Worm (Caenorhabditis elegans) whole organism, L4/young adult: ENCODE results near the gene F49H12.2.

Experiments used
- W03F9.2 ChIP-seq: fragments of 150-350 bp; optimal IDR thresholded peaks from 2 replicates; lab custom pipeline; 2014; ENCODE audit warnings: missing biosample characterization, missing genetic modification characterization
- dao-5 ChIP-seq: sonication (generic microtip); optimal IDR thresholded peaks from 2 replicates; lab custom pipeline; 2016; ENCODE audit warnings: missing genotype, missing genetic modification characterization, moderate library complexity, missing compliant biosample characterization
- him-1 ChIP-seq: sonication (generic microtip); optimal IDR thresholded peaks from 2 replicates; lab custom pipeline; 2016; ENCODE audit warnings: missing genotype, missing genetic modification reagents, missing genetic modification characterization, missing compliant biosample characterization

DNA sequence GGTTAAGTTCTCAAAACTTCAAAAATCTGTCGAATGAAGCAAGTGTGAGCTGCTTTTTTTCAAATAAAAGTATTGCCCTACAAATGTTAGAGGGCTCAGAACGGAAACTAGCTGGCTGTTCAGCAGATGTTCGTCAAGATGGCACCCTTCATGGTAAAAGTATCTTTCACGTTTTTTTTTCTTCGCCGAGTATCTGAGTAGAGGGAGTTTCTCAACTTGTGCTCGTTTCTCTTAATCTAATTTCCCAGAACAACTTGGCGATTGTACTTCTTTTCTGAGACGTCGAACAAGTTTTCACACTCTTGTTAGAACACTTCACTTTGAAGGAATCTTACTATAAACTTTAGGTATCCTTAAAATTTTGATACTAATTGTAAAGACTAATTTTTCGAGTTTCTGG, 2.6 kb downstream of the F49H12.2 start:
- TF ChIP-seq him-1 (tag; lab: Kevin White, UChicago) (no peak), dao-5 (no peak), W03F9.2 (tag; lab: Kevin White, UChicago) (no peak)
